Worm (Caenorhabditis elegans) whole organism, early embryonic: ENCODE data around the gene alh-3.

Source experiments
- B0310.2 ChIP-seq: sonication (generic microtip); optimal IDR thresholded peaks from 2 replicates; lab custom pipeline; 2016; ENCODE audit warnings: mild to moderate bottlenecking, missing genetic modification characterization, missing compliant biosample characterization
- F13C5.2 ChIP-seq: sonication (generic microtip); optimal IDR thresholded peaks from 2 replicates; lab custom pipeline; 2017; ENCODE audit warnings: mild to moderate bottlenecking, missing genetic modification characterization, inconsistent platforms, missing compliant biosample characterization
- aly-1 ChIP-seq: sonication (generic microtip); optimal IDR thresholded peaks from 2 replicates; lab custom pipeline; 2016; ENCODE audit warnings: missing genetic modification characterization, missing compliant biosample characterization
- ama-1 ChIP-seq: fragments of 150-350 bp; optimal IDR thresholded peaks from 2 replicates; lab custom pipeline; 2014
- ceh-13 ChIP-seq: fragments of 200-800 bp; sonication (Bioruptor generic); optimal IDR thresholded peaks from 2 replicates; lab custom pipeline; 2018; ENCODE audit warnings: mild to moderate bottlenecking, missing genetic modification characterization, missing compliant biosample characterization
- ceh-36 ChIP-seq: sonication (generic microtip); optimal IDR thresholded peaks from 2 replicates; lab custom pipeline; 2016; ENCODE audit warnings: missing genetic modification characterization, inconsistent platforms, missing compliant biosample characterization
- ets-7 ChIP-seq: sonication (generic microtip); optimal IDR thresholded peaks from 2 replicates; lab custom pipeline; 2016; ENCODE audit warnings: missing genotype, missing genetic modification characterization, missing compliant biosample characterization
- flt-1 ChIP-seq: fragments of 200-800 bp; sonication (Bioruptor generic); IDR thresholded peaks from 2 replicates; pipeline ENCODE4 v1.3.6; 2022; ENCODE audit warnings: missing genetic modification characterization, missing compliant biosample characterization
- hmbx-1 ChIP-seq: sonication (generic microtip); optimal IDR thresholded peaks from 2 replicates; lab custom pipeline; 2016; ENCODE audit warnings: mild to moderate bottlenecking, missing genetic modification characterization, missing compliant biosample characterization
- hmg-4 ChIP-seq: fragments of 200-800 bp; sonication (Bioruptor generic); optimal IDR thresholded peaks from 2 replicates; lab custom pipeline; 2018; ENCODE audit warnings: mild to moderate bottlenecking, missing genetic modification characterization, missing compliant biosample characterization
- hnd-1 ChIP-seq: sonication (generic microtip); optimal IDR thresholded peaks from 2 replicates; lab custom pipeline; 2016; ENCODE audit warnings: missing genetic modification characterization, missing compliant biosample characterization
- pes-1 ChIP-seq: fragments of 200-800 bp; sonication (Bioruptor generic); IDR thresholded peaks from 2 replicates; pipeline ENCODE4 v1.3.6; 2022; ENCODE audit warnings: missing genetic modification reagents, missing genetic modification characterization, missing compliant biosample characterization
- scrt-1 ChIP-seq: fragments of 200-800 bp; sonication (Bioruptor generic); IDR thresholded peaks from 2 replicates; pipeline ENCODE4 v1.3.6; 2022; ENCODE audit warnings: missing genetic modification characterization, missing compliant biosample characterization
- sea-1 ChIP-seq: fragments of 200-800 bp; sonication (Bioruptor generic); conservative IDR thresholded peaks from 2 replicates; pipeline ENCODE4 v1.3.6; 2022; ENCODE audit warnings: missing genetic modification characterization, missing compliant biosample characterization
- tbx-11 ChIP-seq: fragments of 200-800 bp; sonication (Bioruptor generic); IDR thresholded peaks from 2 replicates; pipeline ENCODE4 v1.3.6; 2022; ENCODE audit warnings: missing genetic modification characterization, missing compliant biosample characterization
- tbx-37 ChIP-seq: fragments of 200-800 bp; sonication (Bioruptor generic); conservative IDR thresholded peaks from 2 replicates; pipeline ENCODE4 v1.3.6; 2022; ENCODE audit warnings: missing genetic modification reagents, missing genetic modification characterization, missing compliant biosample characterization
- tra-4 ChIP-seq: sonication (generic microtip); optimal IDR thresholded peaks from 2 replicates; lab custom pipeline; 2017; ENCODE audit warnings: missing genetic modification characterization, missing compliant biosample characterization

Gene alh-3

DNA sequence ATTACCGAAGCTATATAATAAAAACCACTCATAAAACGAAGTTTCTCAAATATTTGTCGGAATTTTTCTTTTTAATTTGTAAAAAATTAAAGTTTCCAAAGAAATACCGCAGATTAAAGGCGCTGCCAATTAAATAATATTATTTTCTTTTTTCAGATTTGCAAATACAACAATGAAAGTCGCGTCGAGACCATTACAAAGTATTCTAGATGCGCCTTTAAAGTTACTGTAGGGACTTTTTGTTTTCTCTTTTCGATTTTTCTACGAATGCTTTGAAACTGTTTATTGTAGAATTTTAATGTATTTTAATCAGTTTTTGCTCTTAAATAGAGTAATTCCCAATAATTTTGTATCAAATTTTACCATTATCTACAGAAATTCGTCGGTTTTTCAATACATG lies 15.8 kb downstream of the alh-3 start:
- TF ChIP-seq hnd-1 (tag; lab: Kevin White, UChicago) (no peak), B0310.2 (tag; lab: Kevin White, UChicago) (no peak), hmbx-1 (tag; lab: Kevin White, UChicago) (no peak), aly-1 (tag; lab: Kevin White, UChicago) (no peak), scrt-1 (no peak), tbx-37 (GFP tag; lab: Robert Waterston, UW) (no peak)

DNA sequence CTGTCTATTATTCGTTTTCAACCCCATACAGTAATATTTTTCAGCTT lies 16.0 kb downstream of the alh-3 start, which contains the start of gene kdin-1:
TSS of gene kdin-1 (plus strand) at position 38 of the 47 bp plus-strand sequence.
- TF ChIP-seq flt-1 (GFP tag; lab: Robert Waterston, UW) (no peak), tra-4 (tag; lab: Kevin White, UChicago) (no peak), scrt-1 (no peak), aly-1 (tag; lab: Kevin White, UChicago) (no peak), F13C5.2 (tag; lab: Kevin White, UChicago) (no peak), ceh-13 (GFP tag; lab: Kevin White, UChicago) (no peak), tbx-37 (GFP tag; lab: Robert Waterston, UW) (no peak), B0310.2 (tag; lab: Kevin White, UChicago) (no peak), ceh-36 (tag; lab: Kevin White, UChicago) (no peak), tbx-11 (GFP tag; lab: Robert Waterston, UW) (no peak), hnd-1 (tag; lab: Kevin White, UChicago) (no peak), sea-1 (GFP tag; lab: Robert Waterston, UW) (no peak), ets-7 (no peak), hmg-4 (GFP tag; lab: Kevin White, UChicago) (no peak), ama-1 (lab: Kevin White, UChicago) (no peak)

DNA sequence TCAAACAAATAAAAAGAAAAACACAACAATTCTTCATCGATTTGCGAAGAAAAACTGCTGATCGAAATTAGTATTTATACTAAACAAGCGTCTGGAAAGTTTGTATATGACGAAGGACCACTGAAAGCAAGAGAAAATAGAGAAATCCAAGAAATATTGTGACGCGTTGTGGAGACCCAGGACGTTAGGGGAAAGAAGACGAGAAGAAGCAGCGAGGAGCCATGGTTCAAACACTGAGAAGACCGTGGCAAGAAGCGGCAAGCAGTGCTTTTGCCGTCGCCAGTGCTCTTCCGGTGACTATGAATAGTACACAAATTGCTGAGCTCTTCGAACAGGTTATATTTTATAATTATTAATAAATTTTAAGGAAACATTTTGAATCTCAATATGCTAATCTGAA lies 16.3 kb downstream of the alh-3 start:
- no peak for TF ChIP-seq hmg-4 (GFP tag; lab: Kevin White, UChicago)
- TF ChIP-seq tra-4 (tag; lab: Kevin White, UChicago), result no peak
- no peak for TF ChIP-seq scrt-1
- no peak for TF ChIP-seq tbx-11 (GFP tag; lab: Robert Waterston, UW)
- no peak for TF ChIP-seq F13C5.2 (tag; lab: Kevin White, UChicago)
- no peak for TF ChIP-seq hmbx-1 (tag; lab: Kevin White, UChicago)
- TF ChIP-seq tbx-37 (GFP tag; lab: Robert Waterston, UW), result no peak
- TF ChIP-seq aly-1 (tag; lab: Kevin White, UChicago), result no peak
- no peak for TF ChIP-seq pes-1
- no peak for TF ChIP-seq ets-7
- TF ChIP-seq ceh-36 (tag; lab: Kevin White, UChicago), result no peak
- no peak for TF ChIP-seq B0310.2 (tag; lab: Kevin White, UChicago)
- no peak for TF ChIP-seq ama-1 (lab: Kevin White, UChicago)
- TF ChIP-seq sea-1 (GFP tag; lab: Robert Waterston, UW), result no peak
- TF ChIP-seq flt-1 (GFP tag; lab: Robert Waterston, UW), result no peak
- TF ChIP-seq hnd-1 (tag; lab: Kevin White, UChicago), result no peak
- no peak for TF ChIP-seq ceh-13 (GFP tag; lab: Kevin White, UChicago)

DNA sequence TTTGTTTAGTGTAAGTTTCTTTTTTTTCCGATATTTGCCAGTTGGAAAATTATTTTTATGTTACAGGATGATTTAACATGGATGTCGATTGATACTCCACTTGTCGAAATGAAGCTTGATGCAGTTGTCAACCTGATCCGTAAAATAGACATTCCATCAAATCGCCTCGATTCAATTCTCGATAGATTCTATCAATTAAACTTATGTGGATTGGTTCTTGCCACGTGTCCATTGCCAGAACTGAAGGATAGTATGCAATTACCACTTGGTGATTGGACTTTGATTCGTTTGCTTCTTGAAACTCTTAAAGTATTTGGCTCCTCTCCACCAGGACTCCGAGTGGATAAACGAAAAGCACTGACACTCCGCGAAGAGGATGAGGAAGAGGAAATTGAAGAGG lies 22.0 kb downstream of the alh-3 start:
- no peak for TF ChIP-seq tra-4 (tag; lab: Kevin White, UChicago)
- TF ChIP-seq F13C5.2 (tag; lab: Kevin White, UChicago), result no peak
- no peak for TF ChIP-seq scrt-1
- TF ChIP-seq aly-1 (tag; lab: Kevin White, UChicago), result no peak
- no peak for TF ChIP-seq tbx-37 (GFP tag; lab: Robert Waterston, UW)
- no peak for TF ChIP-seq hmbx-1 (tag; lab: Kevin White, UChicago)
- TF ChIP-seq hmg-4 (GFP tag; lab: Kevin White, UChicago), result no peak
- no peak for TF ChIP-seq flt-1 (GFP tag; lab: Robert Waterston, UW)
- TF ChIP-seq ama-1 (lab: Kevin White, UChicago), result no peak
- no peak for TF ChIP-seq ceh-36 (tag; lab: Kevin White, UChicago)
- no peak for TF ChIP-seq ceh-13 (GFP tag; lab: Kevin White, UChicago)
- no peak for TF ChIP-seq tbx-11 (GFP tag; lab: Robert Waterston, UW)
- TF ChIP-seq sea-1 (GFP tag; lab: Robert Waterston, UW), result no peak
- no peak for TF ChIP-seq pes-1
- TF ChIP-seq hnd-1 (tag; lab: Kevin White, UChicago), result no peak
- TF ChIP-seq ets-7, result no peak
- no peak for TF ChIP-seq B0310.2 (tag; lab: Kevin White, UChicago)

DNA sequence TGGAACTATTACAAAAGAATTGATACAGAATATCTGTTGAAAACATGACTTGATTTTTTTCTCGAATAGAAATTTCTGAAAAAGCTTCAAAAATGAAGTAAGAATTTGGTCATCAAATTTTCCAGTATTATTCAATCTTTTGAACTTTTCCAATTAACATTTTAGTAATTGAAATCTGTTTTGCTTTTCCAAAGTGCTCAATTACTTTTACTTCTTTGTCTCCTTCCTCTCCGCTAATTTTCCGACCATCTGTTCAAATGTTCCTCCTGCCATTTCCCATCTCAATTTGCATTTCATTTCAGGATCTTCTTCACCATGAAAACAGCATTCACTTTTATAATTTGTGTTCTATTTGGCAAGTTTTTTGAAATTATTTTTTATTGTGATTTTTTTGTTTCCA lies 26.5 kb downstream of the alh-3 start, which contains the start of gene F36H1.11:
TSS of gene F36H1.11 (plus strand) at position 301 of the 400 bp plus-strand sequence.
- no peak for TF ChIP-seq tra-4 (tag; lab: Kevin White, UChicago)
- TF ChIP-seq B0310.2 (tag; lab: Kevin White, UChicago), result no peak
- no peak for TF ChIP-seq sea-1 (GFP tag; lab: Robert Waterston, UW)
- no peak for TF ChIP-seq ets-7
- TF ChIP-seq hnd-1 (tag; lab: Kevin White, UChicago), result no peak
- TF ChIP-seq tbx-11 (GFP tag; lab: Robert Waterston, UW), result no peak
- no peak for TF ChIP-seq F13C5.2 (tag; lab: Kevin White, UChicago)
- TF ChIP-seq flt-1 (GFP tag; lab: Robert Waterston, UW), result no peak
- TF ChIP-seq pes-1, result no peak
- no peak for TF ChIP-seq scrt-1
- TF ChIP-seq ceh-36 (tag; lab: Kevin White, UChicago), result no peak
- TF ChIP-seq tbx-37 (GFP tag; lab: Robert Waterston, UW), result no peak
- TF ChIP-seq aly-1 (tag; lab: Kevin White, UChicago), result no peak
- no peak for TF ChIP-seq hmbx-1 (tag; lab: Kevin White, UChicago)
- TF ChIP-seq ceh-13 (GFP tag; lab: Kevin White, UChicago), result no peak
- TF ChIP-seq ama-1 (lab: Kevin White, UChicago), result no peak
- TF ChIP-seq hmg-4 (GFP tag; lab: Kevin White, UChicago), result no peak

DNA sequence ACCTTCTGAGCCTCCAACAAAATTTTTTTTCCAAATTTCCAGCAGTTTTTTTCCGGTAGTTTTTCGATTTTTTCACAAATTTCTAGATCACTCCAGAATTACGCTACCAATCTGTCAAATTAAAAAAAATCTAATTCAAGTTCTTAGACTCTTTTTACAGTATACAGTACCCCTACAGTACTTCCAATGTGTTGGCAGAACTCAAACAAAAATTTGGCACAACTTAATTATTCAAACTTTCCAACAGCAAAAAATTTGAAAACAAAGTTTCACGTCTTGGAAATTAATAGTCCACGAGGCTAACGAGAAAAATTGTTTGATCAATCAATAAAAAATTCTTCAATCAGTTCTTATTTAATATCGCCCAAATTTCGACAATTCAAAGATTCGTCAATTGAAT lies 27.4 kb downstream of the alh-3 start, which contains the start of gene F36H1.3:
TSS of gene F36H1.3 (plus strand) at position 323 of the 400 bp plus-strand sequence.
- no peak for TF ChIP-seq pes-1
- TF ChIP-seq aly-1 (tag; lab: Kevin White, UChicago), result no peak
- no peak for TF ChIP-seq sea-1 (GFP tag; lab: Robert Waterston, UW)
- no peak for TF ChIP-seq ceh-13 (GFP tag; lab: Kevin White, UChicago)
- no peak for TF ChIP-seq hmg-4 (GFP tag; lab: Kevin White, UChicago)
- TF ChIP-seq ama-1 (lab: Kevin White, UChicago), result no peak
- TF ChIP-seq hnd-1 (tag; lab: Kevin White, UChicago), result no peak
- no peak for TF ChIP-seq tbx-11 (GFP tag; lab: Robert Waterston, UW)
- no peak for TF ChIP-seq tra-4 (tag; lab: Kevin White, UChicago)
- TF ChIP-seq hmbx-1 (tag; lab: Kevin White, UChicago), result no peak
- TF ChIP-seq scrt-1, result no peak

DNA sequence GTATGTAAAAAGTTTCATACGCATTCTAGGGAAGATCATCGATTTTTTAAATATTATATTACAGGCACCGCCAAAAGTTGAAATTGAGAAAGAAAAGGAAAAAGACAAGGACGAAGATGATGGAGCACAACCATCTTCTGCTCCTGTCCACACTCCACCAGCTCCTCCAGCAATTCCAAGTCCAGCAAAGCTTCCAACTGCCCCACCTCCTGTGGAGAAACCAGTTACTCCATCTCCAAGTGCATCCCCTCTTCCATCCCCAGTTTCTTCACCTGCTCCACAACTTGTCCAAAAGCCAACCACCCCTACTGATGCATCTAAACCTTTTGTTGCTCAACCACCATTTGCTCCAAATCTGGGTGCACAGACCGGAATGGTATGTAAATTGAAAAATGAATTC lies 29.6 kb downstream of the alh-3 start:
- TF ChIP-seq hnd-1 (tag; lab: Kevin White, UChicago) (no peak), scrt-1 (no peak), flt-1 (GFP tag; lab: Robert Waterston, UW) (no peak), hmbx-1 (tag; lab: Kevin White, UChicago) (no peak), tbx-37 (GFP tag; lab: Robert Waterston, UW) (no peak), aly-1 (tag; lab: Kevin White, UChicago) (no peak), ets-7 (no peak), B0310.2 (tag; lab: Kevin White, UChicago) (no peak), sea-1 (GFP tag; lab: Robert Waterston, UW) (no peak), pes-1 (no peak), ceh-13 (GFP tag; lab: Kevin White, UChicago) (no peak), ama-1 (lab: Kevin White, UChicago) (no peak), hmg-4 (GFP tag; lab: Kevin White, UChicago) (no peak), tra-4 (tag; lab: Kevin White, UChicago) (no peak), ceh-36 (tag; lab: Kevin White, UChicago) (no peak)
